Fruit fly (Drosophila melanogaster): ENCODE data around the gene CG33647.

Gene CG33647

DNA sequence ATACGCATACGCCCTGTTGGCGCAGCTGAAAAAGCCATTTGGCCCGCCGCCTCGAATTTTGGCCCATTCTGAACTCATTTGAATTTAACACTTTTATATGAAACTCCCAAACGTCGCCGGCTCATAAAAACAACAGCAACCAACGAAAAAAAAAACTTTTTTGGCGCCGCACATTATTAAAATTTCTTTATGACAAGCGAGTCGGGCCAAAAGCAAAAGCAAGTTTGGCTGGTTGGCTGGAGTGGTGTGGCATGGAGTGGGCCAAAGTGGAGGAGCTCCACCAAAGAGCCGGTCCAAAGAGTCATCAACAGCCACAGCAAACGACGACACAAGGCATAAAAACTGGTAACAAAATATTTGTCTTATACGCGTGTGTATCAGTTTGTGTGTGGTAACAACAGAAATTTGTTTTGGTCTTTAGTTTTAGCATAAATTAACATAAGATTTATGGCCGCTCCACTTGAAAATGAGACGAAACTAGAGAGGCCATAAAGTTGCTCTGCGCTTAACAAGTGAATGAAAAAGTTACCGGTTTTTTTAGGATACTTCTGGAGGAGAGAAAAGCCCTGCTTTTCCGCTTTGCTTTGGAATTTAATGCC is 36.4 kb upstream of the CG33647 start:
- TF ChIP-seq Sin3A (optimal IDR thresholded peaks at IDR 0.05) (no peak), insv (optimal IDR thresholded peaks at IDR 0.05) (no peak)

DNA sequence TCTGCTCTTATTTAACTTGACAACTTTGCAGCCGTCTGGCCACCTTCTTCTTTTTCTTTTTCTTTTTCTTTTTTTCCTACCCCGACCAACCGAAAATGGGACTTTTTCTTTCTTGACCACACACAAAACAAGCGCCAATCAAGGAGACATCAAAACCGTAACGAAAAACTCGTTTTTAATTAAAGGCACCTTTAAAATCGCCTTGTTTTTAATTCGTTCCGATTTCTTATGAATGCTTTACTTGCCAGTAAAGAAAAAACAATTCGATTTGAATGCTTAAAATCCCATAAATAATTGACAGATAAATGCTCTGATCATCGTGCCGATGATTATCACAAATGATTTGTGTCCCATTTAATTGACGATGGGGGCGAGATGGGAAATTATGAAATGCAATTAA is 35.8 kb upstream of the CG33647 start:
- no peak for TF ChIP-seq Myc (optimal IDR thresholded peaks at IDR 0.05)
- no peak for TF ChIP-seq h (optimal IDR thresholded peaks at IDR 0.05)
- TF ChIP-seq psq (optimal IDR thresholded peaks at IDR 0.05): no peak
- TF ChIP-seq ttk (optimal IDR thresholded peaks at IDR 0.05): no peak
- no peak for TF ChIP-seq insv (optimal IDR thresholded peaks at IDR 0.05)
- TF ChIP-seq Sin3A (optimal IDR thresholded peaks at IDR 0.05): no peak

DNA sequence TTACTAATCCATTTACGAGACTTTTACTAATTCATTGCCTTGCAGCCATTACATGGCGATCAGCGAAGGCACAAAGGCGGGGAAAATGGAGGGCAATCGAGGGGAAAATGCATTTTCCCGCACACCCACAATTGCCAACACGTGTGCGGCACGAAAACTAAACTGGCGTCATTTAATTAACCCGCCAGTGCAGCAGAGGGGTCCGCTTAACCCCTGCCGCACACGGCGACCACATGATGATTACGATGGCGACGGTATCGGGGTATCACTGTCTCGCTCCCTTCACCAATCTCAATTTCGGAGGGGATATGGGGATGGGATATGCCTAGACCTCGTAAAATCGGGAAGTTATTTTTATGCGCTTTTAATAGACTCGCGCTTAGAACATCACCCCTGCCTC is 34.0 kb upstream of the CG33647 start:
- TF ChIP-seq h (optimal IDR thresholded peaks at IDR 0.05) (no peak), psq (optimal IDR thresholded peaks at IDR 0.05) (no peak), Myc (optimal IDR thresholded peaks at IDR 0.05) (no peak), Sin3A (optimal IDR thresholded peaks at IDR 0.05) (no peak), ttk (optimal IDR thresholded peaks at IDR 0.05) (no peak), insv (optimal IDR thresholded peaks at IDR 0.05) (no peak)

DNA sequence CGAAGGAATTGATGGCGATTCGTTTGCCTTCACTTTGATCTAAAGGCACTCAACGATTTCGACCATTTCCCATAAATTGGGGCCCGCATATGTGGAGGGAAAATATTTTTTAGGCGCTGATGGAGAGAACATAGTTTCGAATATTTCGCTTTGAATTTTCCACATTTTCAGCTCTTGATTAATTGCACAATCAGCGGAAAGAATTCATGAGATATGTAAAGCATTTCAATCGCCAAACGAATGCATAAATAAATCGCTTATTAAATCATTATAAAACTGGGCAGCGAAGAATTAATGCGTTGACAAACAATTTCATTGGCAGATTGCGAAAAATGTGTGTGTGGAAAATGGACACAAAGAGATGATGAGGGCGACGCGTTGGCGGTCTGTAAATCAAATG is 31.8 kb upstream of the CG33647 start:
- TF ChIP-seq ttk (optimal IDR thresholded peaks at IDR 0.05) (no peak), Sin3A (optimal IDR thresholded peaks at IDR 0.05) (no peak), h (optimal IDR thresholded peaks at IDR 0.05) (no peak), psq (optimal IDR thresholded peaks at IDR 0.05) (no peak), Myc (optimal IDR thresholded peaks at IDR 0.05) (no peak), insv (optimal IDR thresholded peaks at IDR 0.05) (no peak)

DNA sequence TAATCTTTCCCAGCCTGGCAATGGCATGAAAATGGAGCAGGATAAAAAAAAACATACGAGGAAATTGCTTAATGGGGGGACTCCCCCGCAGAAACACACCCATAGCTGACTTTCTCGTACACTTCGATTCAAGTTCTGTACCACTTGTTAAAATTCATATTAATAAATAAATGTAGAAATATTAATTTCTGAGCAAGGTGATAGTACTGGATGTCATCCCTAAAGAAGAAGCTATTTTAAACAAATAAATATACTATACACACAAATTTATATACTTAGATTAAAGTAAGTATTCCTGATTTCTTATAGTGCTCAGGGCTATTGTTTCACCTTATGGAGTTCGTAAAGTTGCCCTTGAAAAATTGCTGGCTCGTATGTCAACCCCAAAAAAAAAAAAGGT is 30.4 kb upstream of the CG33647 start:
- TF ChIP-seq ttk (optimal IDR thresholded peaks at IDR 0.05): no peak
- TF ChIP-seq h (optimal IDR thresholded peaks at IDR 0.05): no peak
- TF ChIP-seq Sin3A (optimal IDR thresholded peaks at IDR 0.05): no peak
- no peak for TF ChIP-seq insv (optimal IDR thresholded peaks at IDR 0.05)
- TF ChIP-seq Myc (optimal IDR thresholded peaks at IDR 0.05): no peak
- TF ChIP-seq psq (optimal IDR thresholded peaks at IDR 0.05): no peak

DNA sequence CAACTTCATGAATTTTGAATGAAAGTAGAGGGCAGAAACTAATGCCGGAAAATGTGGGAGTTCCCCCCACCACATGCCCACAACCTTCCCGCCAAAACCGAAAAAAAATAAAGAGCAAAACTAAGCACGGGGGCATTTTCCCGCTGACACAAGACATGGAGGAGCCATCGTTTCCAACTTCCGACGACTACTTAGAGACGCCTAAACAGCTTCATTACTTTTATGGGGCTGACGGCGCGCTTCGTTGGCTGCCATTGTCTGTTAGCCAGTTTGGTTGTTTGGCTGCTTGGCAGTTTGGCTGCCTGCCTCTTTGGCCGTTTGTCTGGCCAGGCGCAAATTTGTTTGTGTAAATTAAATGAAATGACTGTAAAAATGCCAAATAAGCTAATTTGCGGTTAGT is 21.9 kb upstream of the CG33647 start:
- TF ChIP-seq ttk (optimal IDR thresholded peaks at IDR 0.05): no peak
- no peak for TF ChIP-seq psq (optimal IDR thresholded peaks at IDR 0.05)
- TF ChIP-seq Sin3A (optimal IDR thresholded peaks at IDR 0.05): no peak
- no peak for TF ChIP-seq Myc (optimal IDR thresholded peaks at IDR 0.05)
- no peak for TF ChIP-seq h (optimal IDR thresholded peaks at IDR 0.05)
- TF ChIP-seq insv (optimal IDR thresholded peaks at IDR 0.05): no peak

DNA sequence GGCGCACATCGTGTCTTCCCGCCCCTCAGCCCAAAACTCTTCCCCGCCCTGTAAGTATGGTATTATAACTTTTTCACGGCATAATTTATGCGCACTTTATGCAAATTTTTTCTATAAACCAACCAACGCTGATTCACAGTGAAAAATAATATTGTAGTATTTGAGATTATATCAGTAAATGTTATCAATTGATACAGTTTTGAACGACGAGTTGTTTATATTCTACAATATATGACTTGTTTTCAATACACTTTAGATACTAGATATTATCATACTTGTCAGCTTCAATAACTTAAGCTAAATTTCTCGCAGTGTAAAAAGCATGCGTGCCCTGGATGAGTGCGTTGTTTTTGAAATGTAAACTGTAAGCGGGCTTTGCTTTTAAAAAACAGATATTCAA is 19.8 kb upstream of the CG33647 start:
- TF ChIP-seq Sin3A (optimal IDR thresholded peaks at IDR 0.05): no peak
- TF ChIP-seq Myc (optimal IDR thresholded peaks at IDR 0.05): no peak
- TF ChIP-seq psq (optimal IDR thresholded peaks at IDR 0.05): no peak
- TF ChIP-seq h (optimal IDR thresholded peaks at IDR 0.05): no peak
- TF ChIP-seq ttk (optimal IDR thresholded peaks at IDR 0.05): no peak

DNA sequence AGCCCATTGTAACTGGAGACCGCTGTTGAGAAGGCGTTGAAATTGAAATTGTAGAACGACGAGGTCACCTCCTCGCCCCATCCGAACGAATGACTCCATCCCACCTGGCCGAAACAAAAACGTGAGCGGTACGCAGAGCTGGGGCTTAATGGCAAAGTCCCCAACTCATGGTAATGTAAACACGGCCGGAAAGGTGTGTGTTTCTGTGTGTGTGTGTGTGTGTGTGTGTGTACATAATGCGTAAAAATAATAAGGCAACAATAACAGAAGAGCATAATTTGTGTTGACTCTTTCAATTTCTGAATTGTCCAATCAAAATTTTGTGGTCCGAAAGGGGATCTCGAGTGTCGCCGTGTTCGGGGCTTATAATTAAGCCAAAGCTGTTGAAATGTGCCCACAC is 14.7 kb upstream of the CG33647 start:
- TF ChIP-seq insv (optimal IDR thresholded peaks at IDR 0.05) (no peak), psq (optimal IDR thresholded peaks at IDR 0.05) (no peak), h (optimal IDR thresholded peaks at IDR 0.05) (no peak), Sin3A (optimal IDR thresholded peaks at IDR 0.05) (no peak), Myc (optimal IDR thresholded peaks at IDR 0.05) (no peak), ttk (optimal IDR thresholded peaks at IDR 0.05) (no peak)

DNA sequence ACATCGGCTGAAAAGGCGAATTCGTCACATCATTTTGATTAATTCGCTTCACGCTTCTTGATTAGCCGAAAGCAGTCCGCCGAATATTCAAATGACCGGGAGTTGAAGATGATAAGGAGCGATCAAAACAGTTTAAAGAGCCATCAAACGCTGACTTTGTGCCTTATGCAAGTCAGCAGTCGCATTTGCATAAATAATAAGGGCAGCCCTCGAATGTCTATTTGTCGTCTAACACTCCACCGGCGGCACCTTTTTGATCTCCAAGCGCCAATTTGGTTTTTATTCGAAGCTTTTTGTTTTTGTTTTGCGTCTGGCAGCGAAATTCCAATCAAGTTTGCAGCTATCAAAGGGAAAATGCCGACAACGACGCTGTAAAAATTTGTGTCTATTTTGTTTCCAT is 10.5 kb upstream of the CG33647 start:
- TF ChIP-seq Sin3A (optimal IDR thresholded peaks at IDR 0.05): no peak
- no peak for TF ChIP-seq psq (optimal IDR thresholded peaks at IDR 0.05)
- no peak for TF ChIP-seq insv (optimal IDR thresholded peaks at IDR 0.05)
- TF ChIP-seq Myc (optimal IDR thresholded peaks at IDR 0.05): no peak
- no peak for TF ChIP-seq ttk (optimal IDR thresholded peaks at IDR 0.05)
- no peak for TF ChIP-seq h (optimal IDR thresholded peaks at IDR 0.05)

DNA sequence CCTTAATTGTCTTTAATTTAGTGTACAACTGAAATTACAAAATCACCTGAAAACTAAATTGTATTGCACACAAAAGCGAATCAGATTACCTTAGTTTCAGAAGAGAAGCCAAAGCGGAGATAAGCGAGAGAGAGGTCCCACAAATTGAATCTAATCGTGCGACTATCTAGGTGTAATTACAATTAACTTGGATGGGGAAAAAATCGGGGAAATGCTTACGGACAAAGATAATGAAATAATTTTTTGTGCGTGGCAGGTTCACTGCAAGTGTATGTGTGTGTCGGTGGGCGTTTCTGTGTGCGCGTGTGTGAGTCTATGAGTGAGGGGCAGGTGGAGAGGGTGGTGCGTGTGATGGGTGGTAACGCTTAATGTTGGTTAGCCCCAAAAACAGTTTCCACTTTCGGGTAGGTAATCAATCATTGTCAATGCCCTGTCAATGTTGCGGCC is 7.8 kb upstream of the CG33647 start:
- TF ChIP-seq Myc (optimal IDR thresholded peaks at IDR 0.05): no peak
- TF ChIP-seq Sin3A (optimal IDR thresholded peaks at IDR 0.05): no peak
- no peak for TF ChIP-seq psq (optimal IDR thresholded peaks at IDR 0.05)
- no peak for TF ChIP-seq ttk (optimal IDR thresholded peaks at IDR 0.05)
- TF ChIP-seq insv (optimal IDR thresholded peaks at IDR 0.05): no peak
- TF ChIP-seq h (optimal IDR thresholded peaks at IDR 0.05): no peak

DNA sequence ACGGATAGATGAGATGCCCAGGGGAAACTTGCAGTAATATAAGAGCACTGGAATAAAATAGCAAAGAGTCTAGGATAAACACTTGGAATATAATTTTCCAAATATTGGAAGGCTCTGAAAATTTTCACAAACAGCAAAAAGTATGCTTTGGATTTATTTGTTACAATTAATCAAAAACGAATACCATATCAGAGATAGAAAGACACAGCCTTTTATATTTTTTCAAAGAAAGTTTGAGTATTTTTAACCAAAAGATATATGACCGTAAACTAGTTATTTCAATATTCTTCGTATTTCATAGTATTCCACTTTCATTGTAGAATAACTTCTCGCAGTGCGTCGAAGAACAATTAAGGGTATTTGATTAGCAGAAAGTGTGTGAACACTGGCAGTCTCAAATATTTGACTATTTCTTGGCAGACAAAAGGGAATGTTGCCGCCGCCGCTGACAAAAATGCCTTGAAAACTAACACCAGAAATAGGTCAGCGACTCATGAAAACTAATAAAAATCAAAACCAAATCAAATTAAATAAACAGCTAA is 7.2 kb upstream of the CG33647 start:
- TF ChIP-seq insv (optimal IDR thresholded peaks at IDR 0.05) (no peak), psq (optimal IDR thresholded peaks at IDR 0.05) (no peak), h (optimal IDR thresholded peaks at IDR 0.05) (no peak), Myc (optimal IDR thresholded peaks at IDR 0.05) (no peak), ttk (optimal IDR thresholded peaks at IDR 0.05) (no peak), Sin3A (optimal IDR thresholded peaks at IDR 0.05) (no peak)

DNA sequence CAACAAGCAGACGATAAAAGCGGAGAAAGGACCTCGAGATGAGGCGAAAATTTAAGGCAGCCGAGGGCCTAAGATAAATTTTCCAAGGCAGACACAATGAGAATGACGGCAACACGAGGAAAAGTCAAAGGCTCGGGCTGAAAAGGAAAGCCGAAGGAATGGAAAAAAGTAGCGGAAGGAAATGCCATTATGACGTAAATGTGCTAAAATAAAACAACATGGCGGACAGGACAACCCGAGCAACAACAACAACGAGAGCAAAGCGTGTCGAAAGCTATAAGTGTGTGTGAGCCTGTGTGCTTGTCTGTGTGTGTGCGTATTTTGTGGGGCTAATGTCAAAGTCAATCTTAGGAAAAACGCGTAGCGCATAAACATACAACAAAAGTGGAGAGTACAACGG is 6.7 kb upstream of the CG33647 start:
- TF ChIP-seq Myc (optimal IDR thresholded peaks at IDR 0.05) (no peak), psq (optimal IDR thresholded peaks at IDR 0.05) (no peak), h (optimal IDR thresholded peaks at IDR 0.05) (no peak), Sin3A (optimal IDR thresholded peaks at IDR 0.05) (no peak), insv (optimal IDR thresholded peaks at IDR 0.05) (no peak), ttk (optimal IDR thresholded peaks at IDR 0.05) (no peak)

Measured in Kc167 (cell line).